Fruit fly (Drosophila melanogaster): ENCODE measurements around the gene CG14043.

Gene CG14043

DNA sequence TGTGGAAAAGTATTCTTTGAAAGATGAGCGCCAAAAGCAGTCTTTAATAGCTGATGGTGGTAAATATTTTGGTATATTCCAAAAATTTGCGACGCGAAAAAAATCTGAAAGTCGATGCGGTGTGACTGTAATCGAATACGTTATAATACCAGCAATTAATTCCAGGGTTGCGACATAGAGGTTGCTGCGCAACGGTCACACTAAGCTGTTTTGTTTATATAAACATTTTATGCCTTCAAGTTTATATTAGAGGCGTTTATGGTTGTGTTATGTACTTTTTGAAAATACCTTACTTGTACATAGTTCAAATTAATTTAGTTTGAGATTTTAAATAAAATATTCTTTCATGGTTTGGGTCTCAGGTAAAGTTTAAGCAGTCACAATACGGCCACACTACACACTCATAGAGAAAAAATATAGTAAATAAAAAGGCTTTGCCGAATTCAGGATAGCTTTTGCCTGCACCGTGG, at the start of gene CG14043:
Gene CG14043, plus strand, starts transcription at position 374 of the 470 bp plus-strand sequence.
- no peak for TF ChIP-seq Myc (optimal IDR thresholded peaks at IDR 0.05)
- TF ChIP-seq Sin3A (optimal IDR thresholded peaks at IDR 0.05) = no peak
- TF ChIP-seq insv (optimal IDR thresholded peaks at IDR 0.05) = no peak
- no peak for TF ChIP-seq h (optimal IDR thresholded peaks at IDR 0.05)
- no peak for TF ChIP-seq psq (optimal IDR thresholded peaks at IDR 0.05)
- TF ChIP-seq ttk (optimal IDR thresholded peaks at IDR 0.05) = no peak

DNA sequence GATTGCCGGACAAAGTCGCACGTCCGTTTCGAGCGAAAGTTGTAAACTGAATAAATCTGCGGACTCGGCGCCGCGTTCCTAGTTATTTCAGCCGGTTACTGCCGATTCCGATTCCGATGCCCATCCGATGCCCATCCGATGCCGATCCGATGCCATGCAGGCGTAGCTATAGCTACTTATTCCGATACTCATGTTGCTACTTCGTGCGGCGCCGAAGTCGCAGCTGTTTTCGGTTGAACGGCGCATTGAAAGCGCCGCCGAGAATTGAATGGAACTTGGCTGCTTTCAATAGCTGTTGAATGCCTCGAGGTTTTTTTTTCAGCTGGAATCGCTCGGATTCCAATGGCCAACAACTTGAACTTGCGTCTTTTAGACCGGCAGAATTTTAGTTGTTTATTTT, 43.2 kb upstream of the CG14043 start:
- TF ChIP-seq h (optimal IDR thresholded peaks at IDR 0.05) (no peak), insv (optimal IDR thresholded peaks at IDR 0.05) (no peak), ttk (optimal IDR thresholded peaks at IDR 0.05) (no peak), Sin3A (optimal IDR thresholded peaks at IDR 0.05) (no peak), Myc (optimal IDR thresholded peaks at IDR 0.05) (no peak), psq (optimal IDR thresholded peaks at IDR 0.05) (no peak)

DNA sequence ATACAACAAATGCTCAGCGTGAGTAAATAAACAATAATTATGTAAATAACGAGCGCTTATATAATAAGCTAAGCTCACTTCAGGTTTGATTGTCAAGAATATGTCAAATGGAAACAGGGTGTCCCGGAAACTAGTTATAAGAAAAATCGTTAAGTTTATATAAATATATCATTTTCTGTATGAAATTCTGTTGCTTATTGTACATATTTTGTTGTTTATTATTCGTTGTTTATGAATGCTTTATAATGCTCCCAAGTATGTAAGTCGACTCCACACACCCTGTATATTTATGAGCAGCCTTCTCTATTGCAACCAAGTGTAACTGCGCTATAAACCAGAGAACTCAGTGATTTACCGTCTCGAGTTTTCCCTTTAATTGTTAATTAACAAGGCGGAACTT, 41.0 kb upstream of the CG14043 start:
- TF ChIP-seq ttk (optimal IDR thresholded peaks at IDR 0.05) (no peak), Sin3A (optimal IDR thresholded peaks at IDR 0.05) (no peak), psq (optimal IDR thresholded peaks at IDR 0.05) (no peak), h (optimal IDR thresholded peaks at IDR 0.05) (no peak), Myc (optimal IDR thresholded peaks at IDR 0.05) (no peak), insv (optimal IDR thresholded peaks at IDR 0.05) (no peak)

DNA sequence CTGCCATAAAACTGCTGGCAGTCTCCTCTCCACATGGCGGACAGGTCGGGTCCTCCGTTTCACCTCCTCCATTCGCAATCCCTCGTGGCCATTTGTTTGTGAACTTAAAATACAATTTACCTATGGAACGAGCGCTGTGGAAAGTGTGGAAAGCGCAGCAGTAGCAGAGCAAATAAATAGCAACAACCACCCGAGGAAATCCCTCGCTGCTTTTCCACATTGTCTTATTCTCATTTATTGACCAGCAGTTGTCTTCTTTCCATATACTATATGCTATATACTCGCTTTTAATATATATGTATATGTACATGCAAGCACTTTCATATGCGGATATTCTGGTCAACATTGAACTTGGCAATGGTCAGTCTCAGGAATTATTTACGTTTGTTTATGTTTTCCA, 39.2 kb upstream of the CG14043 start, which contains the start of gene hoe1:
Gene hoe1, minus strand, starts transcription at position 101 of the 400 bp plus-strand sequence.
- TF ChIP-seq Myc (optimal IDR thresholded peaks at IDR 0.05) (no peak), h (optimal IDR thresholded peaks at IDR 0.05) (no peak), psq (optimal IDR thresholded peaks at IDR 0.05) (no peak), insv (optimal IDR thresholded peaks at IDR 0.05) (no peak), Sin3A (optimal IDR thresholded peaks at IDR 0.05) (no peak), ttk (optimal IDR thresholded peaks at IDR 0.05) (no peak)

DNA sequence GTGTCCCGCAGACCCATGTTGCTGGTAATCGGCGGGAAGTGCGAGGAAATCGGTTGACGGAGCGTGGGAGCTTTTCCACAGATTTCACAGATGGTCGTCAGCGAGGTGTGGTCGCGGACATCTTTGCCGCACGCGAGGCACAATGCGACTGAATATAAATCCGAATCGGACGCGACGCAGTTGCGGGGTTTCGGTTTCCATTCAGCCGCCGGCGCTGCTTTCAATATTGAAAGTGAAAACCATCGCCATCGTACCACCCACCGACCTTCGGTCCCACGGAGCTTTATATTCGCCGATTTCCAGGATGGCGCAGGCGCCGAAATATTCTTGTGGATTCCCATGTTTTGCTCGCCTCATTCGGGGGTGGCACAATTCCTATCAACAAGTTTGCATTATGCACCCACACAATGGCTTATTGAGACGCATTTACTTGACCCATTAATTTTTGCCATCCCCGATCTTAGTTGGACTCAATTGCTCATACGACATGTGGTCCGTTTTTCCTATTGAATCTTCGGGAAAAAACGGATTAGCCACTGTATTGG, 35.1 kb upstream of the CG14043 start, which contains the start of gene hoe2:
Gene hoe2, minus strand, starts transcription at position 126 of the 545 bp plus-strand sequence.
- TF ChIP-seq insv (optimal IDR thresholded peaks at IDR 0.05) = no peak
- TF ChIP-seq Sin3A (optimal IDR thresholded peaks at IDR 0.05) = no peak
- TF ChIP-seq h (optimal IDR thresholded peaks at IDR 0.05) = no peak
- TF ChIP-seq Myc (optimal IDR thresholded peaks at IDR 0.05) = no peak
- no peak for TF ChIP-seq psq (optimal IDR thresholded peaks at IDR 0.05)
- no peak for TF ChIP-seq ttk (optimal IDR thresholded peaks at IDR 0.05)

DNA sequence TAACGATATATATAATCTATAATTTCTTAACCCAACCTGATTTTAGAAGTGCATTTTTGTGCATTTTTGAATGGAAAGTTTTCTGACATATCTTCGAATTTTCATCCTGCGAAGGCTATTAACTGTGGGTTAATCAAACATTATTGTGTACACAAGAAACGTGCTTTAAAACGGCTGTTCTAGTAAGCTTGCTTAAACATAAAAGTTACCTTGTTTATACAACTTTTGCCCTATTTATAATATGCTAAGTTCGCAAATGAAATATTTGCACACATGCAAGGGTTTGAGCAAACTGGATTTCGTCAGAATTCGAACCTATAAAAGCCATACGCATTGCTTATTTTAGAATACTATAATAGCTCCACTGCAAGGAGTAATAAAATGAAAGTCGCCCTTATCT, 34.4 kb upstream of the CG14043 start, which contains the start of gene Sgs1:
Gene Sgs1, plus strand, starts transcription at position 350 of the 400 bp plus-strand sequence.
- TF ChIP-seq psq (optimal IDR thresholded peaks at IDR 0.05) (no peak), ttk (optimal IDR thresholded peaks at IDR 0.05) (no peak), Sin3A (optimal IDR thresholded peaks at IDR 0.05) (no peak), Myc (optimal IDR thresholded peaks at IDR 0.05) (no peak)

DNA sequence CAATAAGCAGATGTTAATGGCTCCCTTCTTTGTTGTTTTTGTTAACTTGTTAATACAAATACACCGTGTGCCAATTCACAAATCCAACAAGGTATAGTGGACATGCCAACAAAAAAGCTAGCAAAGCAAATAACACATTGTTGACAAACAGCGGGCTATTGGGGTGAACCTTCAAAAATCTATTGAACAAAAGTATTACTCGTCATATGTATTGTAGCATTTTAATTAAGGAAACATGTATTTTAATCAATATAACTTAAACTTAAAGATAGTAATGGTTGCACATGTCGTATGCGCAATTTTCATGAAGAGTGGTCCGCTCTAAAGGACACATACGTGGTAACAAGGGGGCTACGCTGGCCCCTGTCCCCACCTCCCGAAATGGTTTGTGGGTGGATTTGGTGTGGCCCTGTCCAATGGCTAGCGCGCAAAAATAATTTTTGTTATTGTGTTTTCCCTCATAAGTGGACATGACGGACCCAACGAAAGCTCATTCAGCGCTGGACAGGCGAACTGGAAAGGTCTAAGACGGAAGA, 29.2 kb upstream of the CG14043 start, which contains the start of gene synr:
Gene synr, plus strand, starts transcription at position 486 of the 536 bp plus-strand sequence.
- TF ChIP-seq ttk (optimal IDR thresholded peaks at IDR 0.05) = no peak
- no peak for TF ChIP-seq Myc (optimal IDR thresholded peaks at IDR 0.05)
- TF ChIP-seq Sin3A (optimal IDR thresholded peaks at IDR 0.05) = no peak
- TF ChIP-seq insv (optimal IDR thresholded peaks at IDR 0.05) = no peak
- TF ChIP-seq h (optimal IDR thresholded peaks at IDR 0.05) = no peak
- TF ChIP-seq psq (optimal IDR thresholded peaks at IDR 0.05) = no peak

DNA sequence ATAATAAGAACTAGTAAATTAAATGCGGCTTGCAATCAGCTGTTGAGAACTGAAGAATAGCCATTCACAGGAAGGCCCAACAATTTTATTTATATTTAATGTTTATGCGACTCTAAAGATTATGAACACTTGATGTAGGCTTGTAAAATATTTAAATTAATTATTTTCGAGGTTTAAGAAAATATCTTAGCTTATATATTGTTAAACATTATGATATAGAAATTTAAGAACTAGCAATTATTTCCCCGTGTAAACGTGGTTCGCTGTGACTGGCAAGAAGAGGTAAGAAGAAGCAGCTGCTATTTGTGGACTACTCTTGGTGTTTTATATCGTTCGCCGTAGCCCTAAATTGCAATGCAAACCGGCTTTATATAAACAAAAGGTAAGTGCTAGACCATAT, 26.2 kb upstream of the CG14043 start, which contains the start of the genes mRpL24 and betaggt-I:
Gene mRpL24, minus strand, starts transcription at position 62 of the 400 bp plus-strand sequence.
Gene betaggt-I, plus strand, starts transcription at position 280 of the 400 bp plus-strand sequence.
- TF ChIP-seq ttk (optimal IDR thresholded peaks at IDR 0.05) (no peak), h (optimal IDR thresholded peaks at IDR 0.05) (no peak), Myc (optimal IDR thresholded peaks at IDR 0.05) (no peak), Sin3A (optimal IDR thresholded peaks at IDR 0.05) (no peak), psq (optimal IDR thresholded peaks at IDR 0.05) (no peak), insv (optimal IDR thresholded peaks at IDR 0.05) (no peak)

DNA sequence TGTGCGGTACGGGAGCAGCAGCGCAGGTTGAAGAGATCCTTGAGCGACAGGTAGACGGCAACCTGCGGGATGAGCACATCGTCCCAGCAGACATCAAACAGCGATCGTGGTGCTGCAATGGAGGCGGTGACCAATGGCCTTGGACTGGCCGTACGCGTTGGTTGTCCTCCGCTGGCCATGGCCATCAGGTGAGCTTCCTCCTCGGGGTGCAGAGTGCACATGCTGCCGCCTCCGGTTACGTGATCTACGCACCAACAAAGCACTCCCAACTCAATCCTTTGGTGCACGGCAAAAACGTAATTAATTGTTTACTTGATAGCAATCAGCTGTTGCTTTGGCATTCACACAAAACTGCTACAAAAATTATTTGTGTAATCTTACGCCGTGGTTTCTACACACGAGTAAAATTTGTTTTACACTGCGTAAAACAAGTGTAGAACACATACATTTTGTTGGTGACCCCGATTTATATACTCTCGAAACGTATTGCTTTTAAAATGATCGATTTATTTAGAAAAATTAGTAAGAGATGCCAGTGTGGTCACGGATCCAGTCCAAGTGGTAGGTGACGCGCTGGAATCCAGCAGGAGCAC, 22.0 kb upstream of the CG14043 start, which contains the start of gene jet:
Gene jet, minus strand, starts transcription at position 332 of the 593 bp plus-strand sequence.
- no peak for TF ChIP-seq ttk (optimal IDR thresholded peaks at IDR 0.05)
- no peak for TF ChIP-seq insv (optimal IDR thresholded peaks at IDR 0.05)
- TF ChIP-seq h (optimal IDR thresholded peaks at IDR 0.05) = no peak
- TF ChIP-seq psq (optimal IDR thresholded peaks at IDR 0.05) = no peak
- TF ChIP-seq Myc (optimal IDR thresholded peaks at IDR 0.05) = no peak
- TF ChIP-seq Sin3A (optimal IDR thresholded peaks at IDR 0.05) = no peak

DNA sequence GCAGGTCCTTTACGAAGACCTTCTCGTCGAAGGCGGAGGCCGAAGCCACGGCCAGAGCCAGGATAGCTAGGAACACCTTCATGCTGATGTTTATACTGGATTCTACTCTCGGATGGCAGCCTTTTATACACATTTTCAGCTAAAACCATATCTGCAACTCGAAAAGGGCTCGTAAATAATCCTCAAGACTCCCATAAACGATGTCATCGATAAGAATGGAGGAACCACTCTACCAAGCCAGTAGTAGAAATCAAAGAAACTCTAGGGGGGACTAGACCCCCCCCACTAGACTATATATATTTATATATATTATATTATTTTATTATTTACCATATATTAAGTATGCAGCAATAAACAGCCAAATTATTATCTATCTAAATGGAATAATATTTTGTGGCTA, 20.8 kb upstream of the CG14043 start, which contains the start of gene Jon25Biii:
Gene Jon25Biii, minus strand, starts transcription at position 101 of the 400 bp plus-strand sequence.
- TF ChIP-seq insv (optimal IDR thresholded peaks at IDR 0.05) (no peak), Sin3A (optimal IDR thresholded peaks at IDR 0.05) (no peak)

DNA sequence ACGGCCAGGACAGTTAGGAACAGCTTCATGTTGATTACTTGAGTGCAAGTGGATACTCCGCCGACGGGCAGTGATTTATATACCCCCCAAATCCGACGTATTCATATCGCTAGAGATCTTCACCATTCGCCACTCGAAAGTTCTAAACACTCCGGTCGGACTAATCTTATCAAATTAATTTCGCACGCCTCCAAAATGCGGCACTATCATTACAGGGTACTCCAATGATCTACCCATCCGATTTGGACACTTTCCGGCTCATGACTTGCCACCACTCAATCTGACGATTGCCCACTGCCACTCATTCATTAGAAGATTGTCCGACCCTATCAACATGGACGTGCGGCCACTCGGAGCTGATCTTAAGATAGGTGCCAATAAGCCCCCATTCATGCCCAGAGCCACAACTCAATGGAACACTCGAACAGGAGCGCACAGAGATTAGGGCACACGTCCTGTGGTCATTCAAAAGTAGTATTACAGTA, 18.4 kb upstream of the CG14043 start, which contains the start of gene Jon25Bii:
Gene Jon25Bii, minus strand, starts transcription at position 51 of the 485 bp plus-strand sequence.
- TF ChIP-seq Myc (optimal IDR thresholded peaks at IDR 0.05) (no peak), psq (optimal IDR thresholded peaks at IDR 0.05) (no peak), insv (optimal IDR thresholded peaks at IDR 0.05) (no peak), Sin3A (optimal IDR thresholded peaks at IDR 0.05) (no peak), ttk (optimal IDR thresholded peaks at IDR 0.05) (no peak), h (optimal IDR thresholded peaks at IDR 0.05) (no peak)
